Worm (Caenorhabditis elegans): Measurements from ENCODE around the gene rbc-2.

DNA sequence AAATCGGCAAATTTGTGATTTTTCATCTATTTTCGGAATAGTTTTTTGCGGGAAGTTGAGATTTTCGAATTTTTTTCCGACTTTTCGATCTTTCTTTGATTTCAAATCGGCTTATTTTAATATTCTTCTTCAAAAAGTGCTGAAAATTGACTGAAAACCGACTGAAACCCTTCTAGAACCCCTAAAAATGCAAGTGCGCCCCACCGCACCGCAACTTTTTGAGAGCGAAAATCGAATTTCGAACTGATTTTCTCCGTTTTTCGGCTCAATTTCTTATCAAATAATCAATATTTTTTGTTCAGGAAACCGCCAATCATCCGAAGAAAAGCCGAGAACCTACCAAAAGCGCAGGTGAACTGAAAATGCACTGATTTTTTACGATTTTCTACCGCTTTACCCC, 51.2 kb downstream of the rbc-2 start:
- no peak for TF ChIP-seq hmbx-1 (tag; optimal IDR thresholded peaks at IDR 0.05)
- no peak for TF ChIP-seq ceh-13 (GFP tag; optimal IDR thresholded peaks at IDR 0.05)
- no peak for TF ChIP-seq F13C5.2 (tag; optimal IDR thresholded peaks at IDR 0.05)
- no peak for TF ChIP-seq ama-1 (optimal IDR thresholded peaks at IDR 0.05)
- no peak for TF ChIP-seq hnd-1 (tag; optimal IDR thresholded peaks at IDR 0.05)
- TF ChIP-seq ets-7 (tag; optimal IDR thresholded peaks at IDR 0.05): no peak
- no peak for TF ChIP-seq hmg-4 (GFP tag; optimal IDR thresholded peaks at IDR 0.05)
- no peak for TF ChIP-seq tbx-11 (GFP tag; IDR thresholded peaks at IDR 0.05)

All from whole organism, early embryonic.